Fruit fly (Drosophila melanogaster) whole organism, embryonic: ENCODE data around the gene Fdx1.

Experiments used
- Ada2b ChIP-seq: fragments of 200-800 bp; sonication (Bioruptor generic); IDR thresholded peaks from 2 replicates; pipeline ENCODE4 v1.3.6; 2022; ENCODE audit warnings: missing biosample characterization, missing genetic modification characterization
- Bgb ChIP-seq: fragments of 200-800 bp; sonication (Bioruptor generic); IDR thresholded peaks from 2 replicates; pipeline ENCODE4 v1.3.6; 2022; ENCODE audit warnings: missing biosample characterization, missing genetic modification characterization; ENCODE audit not compliant: partially characterized antibody
- CG17829 ChIP-seq: fragments of 200-800 bp; optimal IDR thresholded peaks from 2 replicates; lab custom pipeline; 2019; ENCODE audit warnings: missing biosample characterization, mild to moderate bottlenecking, missing genetic modification characterization, moderate library complexity
- CG34376 ChIP-seq: fragments of 200-800 bp; sonication (Bioruptor generic); optimal IDR thresholded peaks from 2 replicates; lab custom pipeline; 2018; ENCODE audit warnings: missing biosample characterization, mild to moderate bottlenecking, missing genetic modification characterization
- CG42726 ChIP-seq: fragments of 200-800 bp; sonication (Bioruptor generic); IDR thresholded peaks from 2 replicates; pipeline ENCODE4 v1.3.6; 2022; ENCODE audit warnings: missing biosample characterization, missing genetic modification characterization; ENCODE audit not compliant: partially characterized antibody
- CG7556 ChIP-seq: fragments of 200-800 bp; sonication (Bioruptor generic); optimal IDR thresholded peaks from 2 replicates; lab custom pipeline; 2017; ENCODE audit warnings: missing biosample characterization, mild to moderate bottlenecking, missing genetic modification characterization
- CG8290 ChIP-seq, 3 experiments: fragments of 200-800 bp; sonication (Bioruptor generic); optimal IDR thresholded peaks; 2 replicates each; lab custom pipeline; 2016 to 2019; ENCODE audit warnings: missing biosample characterization in 3 of 3, missing genetic modification characterization in 3 of 3, mild to moderate bottlenecking in 2 of 3, moderate library complexity in 1 of 3
- Dfd ChIP-seq, 2 experiments: fragments of >200 bp; optimal IDR thresholded peaks; 2 replicates each; lab custom pipeline; 2017; ENCODE audit warnings: missing biosample characterization in 2 of 2, missing genetic modification characterization in 2 of 2
- Fer2 ChIP-seq: fragments of 200-800 bp; sonication (Bioruptor generic); optimal IDR thresholded peaks from 2 replicates; lab custom pipeline; 2018; ENCODE audit warnings: missing biosample characterization, mild to moderate bottlenecking, missing genetic modification characterization, moderate library complexity
- Gug ChIP-seq: fragments of 200-800 bp; sonication (Bioruptor generic); IDR thresholded peaks from 4 replicates; pipeline ENCODE4 v1.3.6; 2022; ENCODE audit warnings: missing biosample characterization, missing genetic modification characterization
- Hr51 ChIP-seq, 2 experiments: fragments of 200-800 bp; sonication (Bioruptor generic); optimal IDR thresholded peaks; 2 replicates in 1 of 2; 3 replicates in 1 of 2; lab custom pipeline; 2016 to 2018; ENCODE audit warnings: missing biosample characterization in 2 of 2, missing genetic modification characterization in 2 of 2, mild to moderate bottlenecking in 1 of 2, moderate library complexity in 1 of 2
- Max ChIP-seq: fragments of 200-800 bp; sonication (Bioruptor generic); optimal IDR thresholded peaks from 2 replicates; lab custom pipeline; 2016; ENCODE audit warnings: missing biosample characterization, mild to moderate bottlenecking, missing genetic modification characterization
- Nf-YB ChIP-seq: fragments of 200-800 bp; sonication (Bioruptor generic); optimal IDR thresholded peaks from 3 replicates; lab custom pipeline; 2019; ENCODE audit warnings: missing biosample characterization, mild to moderate bottlenecking, missing genetic modification characterization, moderate library complexity
- Oaz ChIP-seq: fragments of 200-800 bp; sonication (Bioruptor generic); IDR thresholded peaks from 2 replicates; pipeline ENCODE4 v1.3.6; 2022; ENCODE audit warnings: missing biosample characterization, missing genetic modification characterization
- Rx ChIP-seq: fragments of 200-800 bp; sonication (Bioruptor generic); IDR thresholded peaks from 2 replicates; pipeline ENCODE4 v1.3.6; 2022; ENCODE audit warnings: missing biosample characterization, missing genetic modification characterization
- Side ChIP-seq: fragments of 200-800 bp; sonication (Bioruptor generic); optimal IDR thresholded peaks from 2 replicates; lab custom pipeline; 2016; ENCODE audit warnings: missing biosample characterization, missing genetic modification characterization
- Sry-δ ChIP-seq: fragments of 200-800 bp; sonication (Bioruptor generic); optimal IDR thresholded peaks from 2 replicates; lab custom pipeline; 2016; ENCODE audit warnings: missing biosample characterization, missing genetic modification characterization
- Vsx1 ChIP-seq: fragments of 200-800 bp; sonication (Bioruptor generic); optimal IDR thresholded peaks from 2 replicates; lab custom pipeline; 2017; ENCODE audit warnings: missing biosample characterization, mild to moderate bottlenecking, missing genetic modification characterization, missing genetic modification reagents
- ase ChIP-seq: fragments of 200-800 bp; sonication (Bioruptor generic); IDR thresholded peaks from 3 replicates; pipeline ENCODE4 v1.3.6; 2022; ENCODE audit warnings: missing biosample characterization, missing genetic modification characterization
- br ChIP-seq: fragments of >200 bp; optimal IDR thresholded peaks from 2 replicates; lab custom pipeline; 2017
- cas ChIP-seq: fragments of 200-800 bp; sonication (Bioruptor generic); IDR thresholded peaks from 2 replicates; pipeline ENCODE4 v1.3.6; 2022; ENCODE audit warnings: missing biosample characterization, missing genetic modification characterization
- chinmo ChIP-seq: fragments of 200-800 bp; sonication (Bioruptor generic); IDR thresholded peaks from 4 replicates; pipeline ENCODE4 v1.3.6; 2022; ENCODE audit warnings: missing biosample characterization, missing genetic modification characterization; ENCODE audit not compliant: partially characterized antibody
- crol ChIP-seq: fragments of 200-800 bp; sonication (Bioruptor generic); IDR thresholded peaks from 2 replicates; pipeline ENCODE4 v1.3.6; 2022; ENCODE audit warnings: missing biosample characterization, missing genetic modification characterization
- cwo ChIP-seq: fragments of 200-800 bp; sonication (Bioruptor generic); optimal IDR thresholded peaks from 3 replicates; lab custom pipeline; 2017; ENCODE audit warnings: missing biosample characterization, missing genetic modification characterization, mild to moderate bottlenecking, moderate library complexity, missing genetic modification reagents
- eve ChIP-seq, 2 experiments: fragments of >200 bp; optimal IDR thresholded peaks; 2 replicates each; lab custom pipeline; 2017; ENCODE audit warnings: missing biosample characterization in 2 of 2, missing genetic modification characterization in 2 of 2
- exex ChIP-seq: fragments of 200-800 bp; sonication (Bioruptor generic); optimal IDR thresholded peaks from 4 replicates; lab custom pipeline; 2018; ENCODE audit warnings: missing biosample characterization, mild to moderate bottlenecking, missing genetic modification characterization, moderate library complexity
- fd64A ChIP-seq: fragments of 200-800 bp; sonication (Bioruptor generic); optimal IDR thresholded peaks from 3 replicates; lab custom pipeline; 2018; ENCODE audit warnings: missing biosample characterization, mild to moderate bottlenecking, missing genetic modification characterization
- grn ChIP-seq: fragments of 200-800 bp; sonication (Bioruptor generic); optimal IDR thresholded peaks from 3 replicates; lab custom pipeline; 2017; ENCODE audit warnings: missing biosample characterization, missing genetic modification characterization
- ind ChIP-seq: fragments of 200-800 bp; sonication (Bioruptor generic); optimal IDR thresholded peaks from 3 replicates; lab custom pipeline; 2016; ENCODE audit warnings: missing biosample characterization, missing genetic modification characterization
- nom ChIP-seq: fragments of 200-800 bp; sonication (Bioruptor generic); optimal IDR thresholded peaks from 2 replicates; lab custom pipeline; 2017; ENCODE audit warnings: missing biosample characterization, missing genetic modification characterization, mild to moderate bottlenecking, moderate library complexity, missing genetic modification reagents
- seq ChIP-seq: fragments of 200-800 bp; sonication (Bioruptor generic); IDR thresholded peaks from 2 replicates; pipeline ENCODE4 v1.3.6; 2022; ENCODE audit warnings: missing biosample characterization, missing genetic modification characterization
- sug ChIP-seq: fragments of 200-800 bp; optimal IDR thresholded peaks from 2 replicates; lab custom pipeline; 2019; ENCODE audit warnings: missing biosample characterization, mild to moderate bottlenecking, missing genetic modification characterization, moderate library complexity
- vnd ChIP-seq: fragments of 200-800 bp; sonication (Bioruptor generic); IDR thresholded peaks from 3 replicates; pipeline ENCODE4 v1.3.6; 2022; ENCODE audit warnings: missing biosample characterization, missing genetic modification characterization; ENCODE audit not compliant: partially characterized antibody
- zf30C ChIP-seq: fragments of 200-800 bp; sonication (Bioruptor generic); optimal IDR thresholded peaks from 3 replicates; lab custom pipeline; 2018; ENCODE audit warnings: missing biosample characterization, mild to moderate bottlenecking, missing genetic modification characterization

Fdx1 gene

dm6 chr3L:9397156-9397555 is 26.1 kb upstream of the Fdx1 start (continued):
- TF ChIP-seq Rx (GFP tag; lab: Robert Waterston, UW) (no peak), ase (GFP tag; lab: Robert Waterston, UW) (no peak), sug (tag; lab: Kevin White, UChicago) (peak; percentile 68), eve (GFP tag; optimal IDR thresholded peaks at IDR 0.05; lab: Kevin White, UChicago) (peak in 1 of 2 experiments; percentile 13), Gug (GFP tag; lab: Robert Waterston, UW) (no peak), seq (GFP tag; lab: Robert Waterston, UW) (peak; percentile 35; the same call in 1 of the 2 replicates), exex (tag; lab: Kevin White, UChicago) (peak; percentile 79), grn (GFP tag; lab: Kevin White, UChicago) (peak; percentile 94), Dfd (GFP tag; optimal IDR thresholded peaks at IDR 0.05; lab: Kevin White, UChicago) (no peak), Nf-YB (no peak)

dm6 chr3L:9396704-9397103 is 25.7 kb upstream of the Fdx1 start:
- TF ChIP-seq CG8290 (GFP tag; optimal IDR thresholded peaks at IDR 0.05; lab: Kevin White, UChicago), result no peak
- peak in 1 of 2 experiments; percentile 21 for TF ChIP-seq CG8290 (tag; optimal IDR thresholded peaks at IDR 0.05; lab: Kevin White, UChicago)
- TF ChIP-seq vnd (GFP tag; lab: Robert Waterston, UW), result 0 out of 3 replicates have a peak, but pooled peaks have one; percentile 10
- peak; percentile 67 for TF ChIP-seq crol
- TF ChIP-seq ind (GFP tag; lab: Kevin White, UChicago), result no peak
- no peak for TF ChIP-seq Fer2 (tag; lab: Kevin White, UChicago)
- TF ChIP-seq chinmo (GFP tag; lab: Robert Waterston, UW), result peak; percentile 75; the same call in 1 of the 4 replicates
- no peak for TF ChIP-seq CG42726 (GFP tag; lab: Robert Waterston, UW)

dm6 chr3L:9396038-9396437 is 25.0 kb upstream of the Fdx1 start:
- no peak for TF ChIP-seq Dfd (GFP tag; optimal IDR thresholded peaks at IDR 0.05; lab: Kevin White, UChicago)
- no peak for TF ChIP-seq zf30C (GFP tag; lab: Kevin White, UChicago)
- TF ChIP-seq Hr51 (GFP tag; optimal IDR thresholded peaks at IDR 0.05; lab: Kevin White, UChicago), result no peak
- TF ChIP-seq nom (GFP tag; lab: Kevin White, UChicago), result no peak
- TF ChIP-seq exex (tag; lab: Kevin White, UChicago), result peak; percentile 82
- TF ChIP-seq br (lab: Kevin White, UChicago), result no peak
- no peak for TF ChIP-seq cwo (GFP tag; lab: Kevin White, UChicago)
- no peak for TF ChIP-seq fd64A
- no peak for TF ChIP-seq Bgb (GFP tag; lab: Robert Waterston, UW)
- TF ChIP-seq cas (GFP tag; lab: Robert Waterston, UW), result no peak
- TF ChIP-seq Max (GFP tag; lab: Kevin White, UChicago), result no peak
- no peak for TF ChIP-seq Side (GFP tag; lab: Kevin White, UChicago)
- no peak for TF ChIP-seq Sry-δ (GFP tag; lab: Kevin White, UChicago)
- no peak for TF ChIP-seq CG7556 (GFP tag; lab: Kevin White, UChicago)
- no peak for TF ChIP-seq Ada2b (GFP tag; lab: Robert Waterston, UW)
- TF ChIP-seq Vsx1, result peak; percentile 38
- no peak for TF ChIP-seq CG17829 (tag; lab: Kevin White, UChicago)
- TF ChIP-seq CG34376 (GFP tag; lab: Kevin White, UChicago), result peak; percentile 18
- TF ChIP-seq Oaz (GFP tag; lab: Robert Waterston, UW), result no peak
- TF ChIP-seq, all 482 proteins: peak for 3
